Fruit fly (Drosophila melanogaster): ENCODE measurements around the gene Mgat2.

Gene Mgat2

dm6 chr3R:29969347-29969746 is 52.7 kb downstream of the Mgat2 start, which contains the start of gene TkR99D (continued):
- TF ChIP-seq scrt (GFP tag; optimal IDR thresholded peaks at IDR 0.05) (peak; percentile 50), CG10321 (GFP tag; IDR thresholded peaks at IDR 0.05) (no peak), D (optimal IDR thresholded peaks at IDR 0.05) (no peak), D (GFP tag; optimal IDR thresholded peaks at IDR 0.05) (no peak), zfh2 (GFP tag; optimal IDR thresholded peaks at IDR 0.05) (no peak), wek (GFP tag; optimal IDR thresholded peaks at IDR 0.05) (no peak), vfl (GFP tag; optimal IDR thresholded peaks at IDR 0.05) (no peak), CG4617 (GFP tag; optimal IDR thresholded peaks at IDR 0.05; ENCODE audit: borderline replicate concordance) (no peak), ab (GFP tag; optimal IDR thresholded peaks at IDR 0.05) (no peak), ranshi (GFP tag; IDR thresholded peaks at IDR 0.05) (0 out of 2 replicates have a peak, but pooled peaks have one; percentile 4)

Measured in whole organism, embryonic.